Fruit fly (Drosophila melanogaster) ovary, adult (tissue): ENCODE measurements around the gene CG7523.

Experiments
- CG17801 ChIP-seq: fragments of 200-800 bp; optimal IDR thresholded peaks from 2 replicates; lab custom pipeline; 2019; ENCODE audit warnings: missing biosample characterization, mild to moderate bottlenecking, missing genetic modification characterization, moderate library complexity; ENCODE audit not compliant: partially characterized antibody

The CG7523 gene

dm6 chr3R:17646102-17647050 is 24.3 kb downstream of the CG7523 start:
- no peak for TF ChIP-seq CG17801 (GFP tag; lab: Kevin White, UChicago)

- TF ChIP-seq CG17801 (GFP tag; lab: Kevin White, UChicago) = peak; percentile 28
Measured at dm6 chr3R:17645239-17645638, 25.5 kb downstream of the CG7523 start.

dm6 chr3R:17644019-17644418 is 26.7 kb downstream of the CG7523 start:
- no peak for TF ChIP-seq CG17801 (GFP tag; lab: Kevin White, UChicago)

- peak; percentile 75 for TF ChIP-seq CG17801 (GFP tag; lab: Kevin White, UChicago)
Measured at dm6 chr3R:17631176-17631865, 39.4 kb downstream of the CG7523 start.

dm6 chr3R:17630417-17630816 is 40.3 kb downstream of the CG7523 start, which contains the start of gene CG43175:
Gene CG43175 (plus strand): TSS chr3R:17630717.
- TF ChIP-seq CG17801 (GFP tag; lab: Kevin White, UChicago) = no peak

- no peak for TF ChIP-seq CG17801 (GFP tag; lab: Kevin White, UChicago)
Measured at dm6 chr3R:17626827-17627226, 43.9 kb downstream of the CG7523 start, which contains the start of gene CG14325. Gene CG14325 (plus strand): TSS chr3R:17627127.

dm6 chr3R:17624968-17625367 is 45.7 kb downstream of the CG7523 start, which contains the start of gene AttD:
Gene AttD (plus strand): TSS chr3R:17625268.
- TF ChIP-seq CG17801 (GFP tag; lab: Kevin White, UChicago) = no peak

dm6 chr3R:17624549-17624948 is 46.1 kb downstream of the CG7523 start:
- peak; percentile 33 for TF ChIP-seq CG17801 (GFP tag; lab: Kevin White, UChicago)

dm6 chr3R:17622062-17622766 is 48.5 kb downstream of the CG7523 start, which contains the start of gene CG14323:
Gene CG14323 (minus strand): TSS chr3R:17622112.
- no peak for TF ChIP-seq CG17801 (GFP tag; lab: Kevin White, UChicago)

- peak; percentile 95 for TF ChIP-seq CG17801 (GFP tag; lab: Kevin White, UChicago)
Measured at dm6 chr3R:17619726-17620282, 50.9 kb downstream of the CG7523 start.
